Fruit fly (Drosophila melanogaster) whole organism, wandering third instar larva: ENCODE results near the gene CG34300.

Experiments used
- Abd-B ChIP-seq: fragments of >200 bp; optimal IDR thresholded peaks from 2 replicates; lab custom pipeline; 2017; ENCODE audit warnings: missing biosample characterization, missing genetic modification characterization
- OdsH ChIP-seq: fragments of 200-800 bp; sonication (Bioruptor generic); optimal IDR thresholded peaks from 2 replicates; lab custom pipeline; 2016; ENCODE audit warnings: missing biosample characterization, mild to moderate bottlenecking, missing genetic modification characterization
- br ChIP-seq: fragments of 200-800 bp; sonication (Bioruptor generic); optimal IDR thresholded peaks from 2 replicates; lab custom pipeline; 2016; ENCODE audit warnings: missing biosample characterization, missing genetic modification characterization
- brk ChIP-seq: fragments of 200-800 bp; sonication (Bioruptor generic); optimal IDR thresholded peaks from 2 replicates; lab custom pipeline; 2016; ENCODE audit warnings: missing biosample characterization, mild to moderate bottlenecking, missing genetic modification characterization
- dl ChIP-seq, 2 experiments: fragments of 175-275, 200-275 bp in 1 of 2; fragments of 200-275 bp in 1 of 2; sonication (Bioruptor generic); optimal IDR thresholded peaks; lab custom pipeline; 2018; ENCODE audit warnings: mild to moderate bottlenecking in 2 of 2, missing biosample characterization in 2 of 2, missing genetic modification characterization in 2 of 2, moderate library complexity in 2 of 2; ENCODE audit not compliant: partially characterized antibody in 2 of 2, insufficient read depth in 1 of 2
- dsf ChIP-seq: sonication (Bioruptor generic); optimal IDR thresholded peaks from 2 replicates; lab custom pipeline; 2016; ENCODE audit warnings: missing biosample characterization, missing genetic modification characterization, borderline replicate concordance

DNA sequence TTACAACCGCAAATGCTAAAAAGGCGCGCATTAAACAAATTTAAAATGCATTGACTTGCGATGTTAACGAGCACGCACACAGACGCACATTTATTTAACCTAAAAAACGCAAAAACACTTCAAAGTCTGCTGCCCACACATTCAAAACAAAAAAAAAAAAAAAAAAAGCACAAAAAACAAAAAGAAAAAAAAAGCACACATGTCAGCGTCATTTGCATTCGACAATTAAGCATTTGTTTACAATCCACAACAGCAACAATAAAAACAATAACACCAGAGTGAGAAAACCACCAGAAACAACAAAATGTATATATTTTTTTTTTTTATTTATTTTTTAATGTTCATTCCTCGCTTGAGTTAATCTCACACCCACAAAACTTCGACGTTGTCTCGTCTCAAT is 7.9 kb upstream of the CG34300 start:
- no peak for TF ChIP-seq dsf
- TF ChIP-seq Abd-B (GFP tag; lab: Kevin White, UChicago), result no peak
- no peak for TF ChIP-seq br (GFP tag; lab: Kevin White, UChicago)
- no peak for TF ChIP-seq OdsH
- no peak for TF ChIP-seq brk (GFP tag; lab: Kevin White, UChicago)
- TF ChIP-seq dl (GFP tag; optimal IDR thresholded peaks at IDR 0.05; lab: Kevin White, UChicago; ENCODE audit: insufficient read depth in 1 of 2, partially characterized antibody in 2 of 2), result no peak
